2 fruit fly cellular contexts compared by ENCODE assay signal in genomic region chrX:9707820-9708487, dm6.
A peak's percentile ranks its signal among the peaks of the same experiment; 100 is the strongest.
TF ChIP-seq lines count a peak whose summit lies in the region.

No protein-coding gene starts in this region.

- TF ChIP-seq CTCF in whole organism, embryonic (GFP tag; optimal IDR thresholded peaks at IDR 0.05; lab: Kevin White, UChicago), result no peak

TF ChIP-seq in whole organism, embryonic, 481 proteins besides CTCF, POLR2A, EP300 and RAD21:
- TF ChIP-seq hbn (GFP tag; IDR thresholded peaks at IDR 0.05; lab: Robert Waterston, UW; ENCODE audit: partially characterized antibody) (peak; percentile 31; the same call in 1 of the 2 replicates), Scr (GFP tag; IDR thresholded peaks at IDR 0.05; lab: Robert Waterston, UW; ENCODE audit: partially characterized antibody) (peak; percentile 56), CG14860 (GFP tag; IDR thresholded peaks at IDR 0.05; lab: Robert Waterston, UW; ENCODE audit: partially characterized antibody) (0 out of 3 replicates have a peak, but pooled peaks have one; percentile 36), sqz (GFP tag; optimal IDR thresholded peaks at IDR 0.05; lab: Kevin White, UChicago) (peak; percentile 48), fd96Cb (tag; optimal IDR thresholded peaks at IDR 0.05; lab: Kevin White, UChicago) (no peak), CG17361 (GFP tag; IDR thresholded peaks at IDR 0.05; lab: Robert Waterston, UW) (peak; percentile 30; the same call in 1 of the 3 replicates), Nf-YC (tag; optimal IDR thresholded peaks at IDR 0.05; lab: Kevin White, UChicago) (no peak), hkb (optimal IDR thresholded peaks at IDR 0.05; lab: Kevin White, UChicago) (no peak), hkb (GFP tag; IDR thresholded peaks at IDR 0.05; lab: Robert Waterston, UW) (no peak), amos (GFP tag; IDR thresholded peaks at IDR 0.05; lab: Robert Waterston, UW; ENCODE audit: partially characterized antibody) (peak; percentile 36; the same call in 1 of the 2 replicates), pros (GFP tag; optimal IDR thresholded peaks at IDR 0.05; lab: Kevin White, UChicago) (no peak), BEAF-32 (GFP tag; optimal IDR thresholded peaks at IDR 0.05; lab: Kevin White, UChicago) (peak; percentile 49), CG13287 (GFP tag; IDR thresholded peaks at IDR 0.05; lab: Robert Waterston, UW; ENCODE audit: partially characterized antibody) (peak; percentile 33; the same call in 1 of the 2 replicates), CG2129 (GFP tag; IDR thresholded peaks at IDR 0.05; lab: Robert Waterston, UW; ENCODE audit: partially characterized antibody) (peak; percentile 50; the same call in 1 of the 2 replicates), Dll (GFP tag; IDR thresholded peaks at IDR 0.05; lab: Robert Waterston, UW; ENCODE audit: partially characterized antibody) (peak; percentile 80), Myb (GFP tag; optimal IDR thresholded peaks at IDR 0.05; lab: Kevin White, UChicago) (no peak), Doc3 (GFP tag; IDR thresholded peaks at IDR 0.05; lab: Robert Waterston, UW; ENCODE audit: partially characterized antibody) (peak; percentile 60), CG2116 (GFP tag; optimal IDR thresholded peaks at IDR 0.05; lab: Kevin White, UChicago) (no peak), CG8281 (tag; optimal IDR thresholded peaks at IDR 0.05; lab: Kevin White, UChicago) (peak; percentile 95), Ets65A (GFP tag; lab: Kevin White, UChicago) (peak; percentile 75), CG16813 (GFP tag; IDR thresholded peaks at IDR 0.05; lab: Robert Waterston, UW; ENCODE audit: partially characterized antibody) (peak; percentile 55; the same call in 2 of the 3 replicates), prd (optimal IDR thresholded peaks at IDR 0.05; lab: Kevin White, UChicago) (no peak), prd (GFP tag; IDR thresholded peaks at IDR 0.05; lab: Robert Waterston, UW) (0 out of 3 replicates have a peak, but pooled peaks have one; percentile 18), unc-4 (GFP tag; IDR thresholded peaks at IDR 0.05; lab: Robert Waterston, UW; ENCODE audit: partially characterized antibody) (peak; percentile 36; the same call in 1 of the 2 replicates), shn (GFP tag; optimal IDR thresholded peaks at IDR 0.05; lab: Kevin White, UChicago) (no peak), knrl (GFP tag; IDR thresholded peaks at IDR 0.05; lab: Robert Waterston, UW; ENCODE audit: partially characterized antibody) (peak; percentile 39; the same call in 1 of the 3 replicates), bbx (GFP tag; IDR thresholded peaks at IDR 0.05; lab: Robert Waterston, UW; ENCODE audit: partially characterized antibody) (peak; percentile 57; the same call in 1 of the 2 replicates), row (GFP tag; IDR thresholded peaks at IDR 0.05; lab: Robert Waterston, UW) (peak; percentile 64), Opbp (GFP tag; IDR thresholded peaks at IDR 0.05; lab: Robert Waterston, UW; ENCODE audit: partially characterized antibody) (peak; percentile 40; the same call in 1 of the 3 replicates), E2f1 (GFP tag; IDR thresholded peaks at IDR 0.05; lab: Robert Waterston, UW) (0 out of 2 replicates have a peak, but pooled peaks have one; percentile 24), her (GFP tag; optimal IDR thresholded peaks at IDR 0.05; lab: Kevin White, UChicago) (no peak), vnd (GFP tag; IDR thresholded peaks at IDR 0.05; lab: Robert Waterston, UW; ENCODE audit: partially characterized antibody) (peak; percentile 35; the same call in 1 of the 3 replicates), HLH4C (GFP tag; IDR thresholded peaks at IDR 0.05; lab: Robert Waterston, UW; ENCODE audit: partially characterized antibody) (0 out of 3 replicates have a peak, but pooled peaks have one; percentile 31), Med (GFP tag; lab: Kevin White, UChicago) (peak; percentile 26)

TF ChIP-seq in whole organism, prepupa, 60 proteins besides CTCF, POLR2A, EP300 and RAD21:
- TF ChIP-seq CG6792 (GFP tag; optimal IDR thresholded peaks at IDR 0.05; lab: Kevin White, UChicago) (no peak), Eip78C (GFP tag; lab: Kevin White, UChicago) (peak; percentile 30), CG32006 (GFP tag; optimal IDR thresholded peaks at IDR 0.05; lab: Kevin White, UChicago) (peak; percentile 12)
